Worm (Caenorhabditis elegans) whole organism, midembryonic: ENCODE measurements around the gene F38H4.5.

Experiments used
- T22C8.4 ChIP-seq: fragments of 200-800 bp; sonication (Bioruptor generic); IDR thresholded peaks from 2 replicates; pipeline ENCODE4 v1.3.6; 2022; ENCODE audit warnings: missing genetic modification characterization, missing compliant biosample characterization
- cog-1 ChIP-seq: sonication (generic microtip); optimal IDR thresholded peaks from 2 replicates; lab custom pipeline; 2016; ENCODE audit warnings: missing genetic modification characterization, missing compliant biosample characterization
- flt-1 ChIP-seq: fragments of 200-800 bp; sonication (Bioruptor generic); IDR thresholded peaks from 2 replicates; pipeline ENCODE4 v1.3.6; 2022; ENCODE audit warnings: missing genetic modification characterization, missing compliant biosample characterization
- klf-2 ChIP-seq: fragments of 200-800 bp; sonication (Bioruptor generic); conservative IDR thresholded peaks from 2 replicates; pipeline ENCODE4 v1.3.6; 2022; ENCODE audit warnings: missing genetic modification reagents, missing genetic modification characterization, missing compliant biosample characterization
- med-1 ChIP-seq: sonication (generic microtip); optimal IDR thresholded peaks from 2 replicates; lab custom pipeline; 2017; ENCODE audit warnings: missing genetic modification characterization, mild to moderate bottlenecking, missing compliant biosample characterization, antibody characterized with exemption, missing genetic modification reagents; ENCODE audit not compliant: insufficient read depth
- tab-1 ChIP-seq: fragments of 200-800 bp; sonication (Bioruptor generic); IDR thresholded peaks from 2 replicates; pipeline ENCODE4 v1.3.6; 2022; ENCODE audit warnings: missing genetic modification characterization, missing compliant biosample characterization
- ztf-23 ChIP-seq: fragments of 200-800 bp; sonication (Bioruptor generic); IDR thresholded peaks from 2 replicates; pipeline ENCODE4 v1.3.6; 2022; ENCODE audit warnings: missing genetic modification reagents, missing genetic modification characterization, missing compliant biosample characterization
- ztf-29 ChIP-seq: fragments of 200-800 bp; sonication (Bioruptor generic); IDR thresholded peaks from 2 replicates; pipeline ENCODE4 v1.3.6; 2022; ENCODE audit warnings: missing genetic modification reagents, missing genetic modification characterization, missing compliant biosample characterization

DNA sequence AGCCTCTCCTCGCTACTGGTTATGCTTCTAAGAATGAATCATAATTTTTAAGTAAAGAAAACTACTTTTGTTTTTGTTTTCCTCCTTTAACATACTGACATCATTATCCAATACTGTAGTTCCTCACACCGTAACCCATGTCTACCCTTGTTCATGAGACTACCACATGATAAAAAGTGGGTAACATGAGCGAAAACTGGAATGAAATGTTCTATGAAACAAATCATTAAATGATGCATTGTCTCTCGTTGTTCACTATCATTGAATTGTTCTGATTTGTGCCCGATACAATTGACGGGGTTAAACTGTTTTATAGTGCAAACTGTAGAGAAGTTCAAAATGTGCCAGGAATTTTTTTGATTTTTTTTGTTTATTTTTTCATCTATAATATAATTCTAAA is 45.7 kb downstream of the F38H4.5 start:
- no peak for TF ChIP-seq klf-2 (GFP tag; lab: Robert Waterston, UW)
- no peak for TF ChIP-seq med-1
- no peak for TF ChIP-seq ztf-29 (GFP tag; lab: Robert Waterston, UW)
- TF ChIP-seq cog-1, result no peak
- TF ChIP-seq T22C8.4 (GFP tag; lab: Robert Waterston, UW), result no peak
- TF ChIP-seq ztf-23 (GFP tag; lab: Robert Waterston, UW), result no peak
- no peak for TF ChIP-seq tab-1 (GFP tag; lab: Robert Waterston, UW)
- TF ChIP-seq flt-1 (GFP tag; lab: Robert Waterston, UW), result no peak
